Fruit fly (Drosophila melanogaster): ENCODE data around the gene CCHa1.

The CCHa1 gene

dm6 chr3R:14051391-14051852, 45.2 kb downstream of the CCHa1 start:
- TF ChIP-seq Hr96 (GFP tag; optimal IDR thresholded peaks at IDR 0.05) (peak; percentile 47), Clk (GFP tag; optimal IDR thresholded peaks at IDR 0.05) (no peak), pad (GFP tag; optimal IDR thresholded peaks at IDR 0.05) (peak; percentile 6), CG14711 (tag; optimal IDR thresholded peaks at IDR 0.05) (no peak), Crg-1 (GFP tag; optimal IDR thresholded peaks at IDR 0.05) (no peak), tj (GFP tag; optimal IDR thresholded peaks at IDR 0.05) (peak; percentile 92), cic (GFP tag; optimal IDR thresholded peaks at IDR 0.05) (peak; percentile 99), CG33017 (tag; optimal IDR thresholded peaks at IDR 0.05) (peak; percentile 33), cnc (optimal IDR thresholded peaks at IDR 0.05) (no peak), ovo (GFP tag; optimal IDR thresholded peaks at IDR 0.05) (no peak), CG7101 (tag; optimal IDR thresholded peaks at IDR 0.05) (peak; percentile 17), CG7045 (GFP tag; optimal IDR thresholded peaks at IDR 0.05) (no peak), CG11617 (GFP tag; optimal IDR thresholded peaks at IDR 0.05) (peak; percentile 3), CG12768 (GFP tag; optimal IDR thresholded peaks at IDR 0.05) (peak; percentile 50), bab1 (GFP tag; optimal IDR thresholded peaks at IDR 0.05) (peak; percentile 16), kay (GFP tag; ENCODE audit: borderline replicate concordance) (peak; percentile 97), toe (GFP tag; optimal IDR thresholded peaks at IDR 0.05) (no peak), Mnt (GFP tag; optimal IDR thresholded peaks at IDR 0.05) (peak; percentile 97), CG5204 (GFP tag; optimal IDR thresholded peaks at IDR 0.05) (no peak), CG1620 (GFP tag; optimal IDR thresholded peaks at IDR 0.05) (no peak)

dm6 chr3R:14050556-14051170, 46.0 kb downstream of the CCHa1 start:
- TF ChIP-seq Mnt (GFP tag; optimal IDR thresholded peaks at IDR 0.05) (no peak), CG11617 (GFP tag; optimal IDR thresholded peaks at IDR 0.05) (no peak), CG12768 (GFP tag; optimal IDR thresholded peaks at IDR 0.05) (no peak), CG1620 (GFP tag; optimal IDR thresholded peaks at IDR 0.05) (no peak), CG7045 (GFP tag; optimal IDR thresholded peaks at IDR 0.05) (no peak), Clk (GFP tag; optimal IDR thresholded peaks at IDR 0.05) (no peak), CG7101 (tag; optimal IDR thresholded peaks at IDR 0.05) (no peak), Crg-1 (GFP tag; optimal IDR thresholded peaks at IDR 0.05) (no peak)

dm6 chr3R:14048702-14049142, 47.9 kb downstream of the CCHa1 start:
- TF ChIP-seq CG14711 (tag; optimal IDR thresholded peaks at IDR 0.05) (peak; percentile 48), tj (GFP tag; optimal IDR thresholded peaks at IDR 0.05) (peak; percentile 33), CG7045 (GFP tag; optimal IDR thresholded peaks at IDR 0.05) (peak; percentile 28), Hr96 (GFP tag; optimal IDR thresholded peaks at IDR 0.05) (peak; percentile 22), CG12768 (GFP tag; optimal IDR thresholded peaks at IDR 0.05) (peak; percentile 50), CG5204 (GFP tag; optimal IDR thresholded peaks at IDR 0.05) (peak; percentile 19), kay (GFP tag; ENCODE audit: borderline replicate concordance) (no peak), CG7101 (tag; optimal IDR thresholded peaks at IDR 0.05) (peak; percentile 69), pad (GFP tag; optimal IDR thresholded peaks at IDR 0.05) (peak; percentile 29), CG11617 (GFP tag; optimal IDR thresholded peaks at IDR 0.05) (peak; percentile 72), Mnt (GFP tag; optimal IDR thresholded peaks at IDR 0.05) (peak; percentile 13), cnc (optimal IDR thresholded peaks at IDR 0.05) (no peak), Clk (GFP tag; optimal IDR thresholded peaks at IDR 0.05) (no peak), cic (GFP tag; optimal IDR thresholded peaks at IDR 0.05) (peak; percentile 49), ovo (GFP tag; optimal IDR thresholded peaks at IDR 0.05) (no peak), bab1 (GFP tag; optimal IDR thresholded peaks at IDR 0.05) (no peak), CG33017 (tag; optimal IDR thresholded peaks at IDR 0.05) (peak; percentile 68)

dm6 chr3R:14044361-14044860, 52.2 kb downstream of the CCHa1 start:
- TF ChIP-seq CG7101 (tag; optimal IDR thresholded peaks at IDR 0.05) (no peak), cnc (optimal IDR thresholded peaks at IDR 0.05) (no peak), CG5204 (GFP tag; optimal IDR thresholded peaks at IDR 0.05) (no peak), ovo (GFP tag; optimal IDR thresholded peaks at IDR 0.05) (no peak)

All from whole organism, adult.